Worm (Caenorhabditis elegans): ENCODE data around the gene txt-18.

Gene txt-18

ce11 chrII:6365237-6365815 is 21.5 kb downstream of the txt-18 start, which contains the start of the genes ani-2 and clec-88 (continued):
- TF ChIP-seq madf-8 (GFP tag; conservative IDR thresholded peaks at IDR 0.05): peak; percentile 89
- 0 out of 2 replicates have a peak, but pooled peaks have one; percentile 23 for TF ChIP-seq madf-3 (GFP tag; IDR thresholded peaks at IDR 0.05)
- TF ChIP-seq F52B5.7 (tag; optimal IDR thresholded peaks at IDR 0.05): no peak
- TF ChIP-seq ztf-3 (GFP tag; optimal IDR thresholded peaks at IDR 0.05): no peak

- TF ChIP-seq madf-10 (tag; optimal IDR thresholded peaks at IDR 0.05) (no peak), bed-2 (GFP tag; IDR thresholded peaks at IDR 0.05) (no peak), zfh-2 (GFP tag; conservative IDR thresholded peaks at IDR 0.05) (no peak), ceh-79 (tag; optimal IDR thresholded peaks at IDR 0.05) (no peak), fkh-3 (tag; optimal IDR thresholded peaks at IDR 0.05) (no peak), egl-44 (GFP tag; IDR thresholded peaks at IDR 0.05) (no peak), unc-62 (GFP tag; optimal IDR thresholded peaks at IDR 0.05) (no peak), Y53G8AR.9 (GFP tag; conservative IDR thresholded peaks at IDR 0.05) (no peak), lin-54 (GFP tag; optimal IDR thresholded peaks at IDR 0.05) (peak; percentile 24), B0336.3 (GFP tag; IDR thresholded peaks at IDR 0.05) (peak; percentile 39; the same call in 1 of the 2 replicates), mcd-1 (GFP tag; IDR thresholded peaks at IDR 0.05) (no peak), tlf-1 (GFP tag; optimal IDR thresholded peaks at IDR 0.05) (no peak), madf-6 (GFP tag; IDR thresholded peaks at IDR 0.05) (peak; percentile 49), F22D6.2 (tag; optimal IDR thresholded peaks at IDR 0.05) (no peak), D2030.7 (GFP tag; IDR thresholded peaks at IDR 0.05) (peak; percentile 7; the same call in 1 of the 2 replicates), Y67H2A.10 (GFP tag; conservative IDR thresholded peaks at IDR 0.05) (no peak), lag-1 (GFP tag; IDR thresholded peaks at IDR 0.05) (no peak), F33H1.4 (GFP tag; IDR thresholded peaks at IDR 0.05) (no peak), chd-7 (tag; optimal IDR thresholded peaks at IDR 0.05) (no peak)
Observed at ce11 chrII:6366696-6367095, 22.8 kb downstream of the txt-18 start, which contains the start of gene ctsa-4.1. ctsa-4.1 (plus strand) TSS chrII:6366996.

ce11 chrII:6370110-6370509 is 26.2 kb downstream of the txt-18 start:
- TF ChIP-seq lsl-1 (GFP tag; optimal IDR thresholded peaks at IDR 0.05) (peak; percentile 75), ztf-26 (tag; optimal IDR thresholded peaks at IDR 0.05) (peak; percentile 20), ets-4 (GFP tag; optimal IDR thresholded peaks at IDR 0.05) (no peak), cebp-1 (GFP tag; IDR thresholded peaks at IDR 0.05) (no peak), cebp-1 (tag; optimal IDR thresholded peaks at IDR 0.05) (peak; percentile 77), nhr-90 (tag; optimal IDR thresholded peaks at IDR 0.05) (no peak), nfyb-1 (GFP tag; IDR thresholded peaks at IDR 0.05) (peak; percentile 80), attf-3 (GFP tag; conservative IDR thresholded peaks at IDR 0.05) (peak; percentile 45; the same call in 1 of the 2 replicates), atf-7 (tag; optimal IDR thresholded peaks at IDR 0.05) (peak; percentile 31), hmg-1.2 (GFP tag; IDR thresholded peaks at IDR 0.05) (peak; percentile 97), lin-40 (tag; optimal IDR thresholded peaks at IDR 0.05) (peak; percentile 72), ekl-4 (GFP tag; IDR thresholded peaks at IDR 0.05) (peak; percentile 59; the same call in 1 of the 2 replicates), athp-1 (tag; optimal IDR thresholded peaks at IDR 0.05) (peak; percentile 67), C17E4.6 (GFP tag; IDR thresholded peaks at IDR 0.05) (no peak), lin-35 (GFP tag; optimal IDR thresholded peaks at IDR 0.05) (peak in 1 of 3 experiments; percentile 48), madf-3 (GFP tag; IDR thresholded peaks at IDR 0.05) (0 out of 2 replicates have a peak, but pooled peaks have one; percentile 13), B0019.2 (GFP tag; conservative IDR thresholded peaks at IDR 0.05) (peak; percentile 40; the same call in 1 of the 2 replicates), rec-8 (tag; optimal IDR thresholded peaks at IDR 0.05) (no peak), B0336.3 (GFP tag; IDR thresholded peaks at IDR 0.05) (peak; percentile 76), snpc-3.4 (tag; optimal IDR thresholded peaks at IDR 0.05) (peak; percentile 73), T26A5.8 (tag; optimal IDR thresholded peaks at IDR 0.05) (no peak), K11D2.4 (GFP tag; IDR thresholded peaks at IDR 0.05) (peak; percentile 54), dpff-1 (tag; optimal IDR thresholded peaks at IDR 0.05) (no peak), mcd-1 (GFP tag; IDR thresholded peaks at IDR 0.05) (peak; percentile 95), F57A8.1 (GFP tag; optimal IDR thresholded peaks at IDR 0.05) (no peak), nfya-2 (GFP tag; IDR thresholded peaks at IDR 0.05) (no peak)
